Worm (Caenorhabditis elegans): ENCODE results near the gene xbx-3.

Gene xbx-3

ce11 chrIII:9999235-9999634 lies 36.5 kb upstream of the xbx-3 start, which contains the start of gene C05B5.17:
C05B5.17 (minus strand) TSS chrIII:9999335.
- TF ChIP-seq D1046.2 (GFP tag; IDR thresholded peaks at IDR 0.05), result no peak
- TF ChIP-seq lin-29 (GFP tag; IDR thresholded peaks at IDR 0.05), result no peak
- TF ChIP-seq Y5F2A.4 (GFP tag; optimal IDR thresholded peaks at IDR 0.05), result no peak
- no peak for TF ChIP-seq nhr-237 (tag; optimal IDR thresholded peaks at IDR 0.05)
- TF ChIP-seq ceh-62 (tag; optimal IDR thresholded peaks at IDR 0.05), result no peak
- TF ChIP-seq hlh-11 (tag; optimal IDR thresholded peaks at IDR 0.05), result no peak
- no peak for TF ChIP-seq ama-1 (optimal IDR thresholded peaks at IDR 0.05)
- no peak for TF ChIP-seq aly-2 (tag; optimal IDR thresholded peaks at IDR 0.05)
- no peak for TF ChIP-seq nhr-10 (tag; optimal IDR thresholded peaks at IDR 0.05)
- no peak for TF ChIP-seq hif-1 (tag; optimal IDR thresholded peaks at IDR 0.05)
- no peak for TF ChIP-seq aha-1 (tag)
- no peak for TF ChIP-seq snpc-4 (tag; optimal IDR thresholded peaks at IDR 0.05)
- no peak for TF ChIP-seq ztf-11 (tag; optimal IDR thresholded peaks at IDR 0.05)
- TF ChIP-seq zfp-2 (tag; optimal IDR thresholded peaks at IDR 0.05), result no peak
- no peak for TF ChIP-seq rbr-2 (tag; optimal IDR thresholded peaks at IDR 0.05)
- no peak for TF ChIP-seq F49E8.2 (tag; optimal IDR thresholded peaks at IDR 0.05; ENCODE audit: borderline replicate concordance)
- no peak for TF ChIP-seq R02D3.7 (tag; optimal IDR thresholded peaks at IDR 0.05)
- TF ChIP-seq cey-2 (tag; optimal IDR thresholded peaks at IDR 0.05; ENCODE audit: borderline replicate concordance, insufficient read depth), result no peak
- TF ChIP-seq lin-15B (tag; optimal IDR thresholded peaks at IDR 0.05), result no peak
- no peak for TF ChIP-seq saeg-2 (GFP tag; IDR thresholded peaks at IDR 0.05)

- no peak for TF ChIP-seq mep-1 (tag; optimal IDR thresholded peaks at IDR 0.05)
- TF ChIP-seq mdl-1 (tag; optimal IDR thresholded peaks at IDR 0.05), result no peak
- no peak for TF ChIP-seq D1046.2 (GFP tag; IDR thresholded peaks at IDR 0.05)
- TF ChIP-seq arid-1 (GFP tag; conservative IDR thresholded peaks at IDR 0.05), result no peak
- no peak for TF ChIP-seq Y48G9A.11 (GFP tag; IDR thresholded peaks at IDR 0.05)
- no peak for TF ChIP-seq zip-11 (GFP tag; IDR thresholded peaks at IDR 0.05)
- TF ChIP-seq madf-5 (GFP tag; IDR thresholded peaks at IDR 0.05), result no peak
- TF ChIP-seq unc-62 (GFP tag; optimal IDR thresholded peaks at IDR 0.05 in 1 of 2), result no peak
- TF ChIP-seq unc-62 (tag; optimal IDR thresholded peaks at IDR 0.05), result no peak
- TF ChIP-seq nhr-42 (GFP tag; IDR thresholded peaks at IDR 0.05), result no peak
- TF ChIP-seq lin-38 (GFP tag; IDR thresholded peaks at IDR 0.05), result no peak
- no peak for TF ChIP-seq daf-19 (GFP tag; conservative IDR thresholded peaks at IDR 0.05)
- TF ChIP-seq nhr-25 (tag; optimal IDR thresholded peaks at IDR 0.05; ENCODE audit: borderline replicate concordance, insufficient read depth), result no peak
- no peak for TF ChIP-seq dmd-8 (GFP tag; IDR thresholded peaks at IDR 0.05)
- no peak for TF ChIP-seq lsy-2 (tag; optimal IDR thresholded peaks at IDR 0.05)
Observed at ce11 chrIII:10000428-10000827, 35.3 kb upstream of the xbx-3 start, which contains the start of gene C05B5.2. C05B5.2 (minus strand) TSS chrIII:10000528.

ce11 chrIII:10001060-10001459 lies 34.7 kb upstream of the xbx-3 start, which contains the start of gene C05B5.5:
C05B5.5 (plus strand) TSS chrIII:10001360.
- TF ChIP-seq tag-97 (GFP tag; IDR thresholded peaks at IDR 0.05) (no peak), snpc-1.2 (GFP tag; IDR thresholded peaks at IDR 0.05) (no peak), lin-38 (GFP tag; IDR thresholded peaks at IDR 0.05) (no peak), pqm-1 (tag; optimal IDR thresholded peaks at IDR 0.05) (peak; percentile 7), hmg-1.1 (GFP tag; IDR thresholded peaks at IDR 0.05) (no peak), daf-16 (GFP tag; optimal IDR thresholded peaks at IDR 0.05) (no peak), daf-16 (tag; optimal IDR thresholded peaks at IDR 0.05) (peak; percentile 32), nhr-6 (tag; optimal IDR thresholded peaks at IDR 0.05) (peak; percentile 19)

Measured in whole organism, L4 larva.